Fruit fly (Drosophila melanogaster): ENCODE measurements around the gene CG14658.

- TF ChIP-seq psq (optimal IDR thresholded peaks at IDR 0.05): no peak
- no peak for TF ChIP-seq insv (optimal IDR thresholded peaks at IDR 0.05)
- TF ChIP-seq ttk (optimal IDR thresholded peaks at IDR 0.05): no peak
- TF ChIP-seq Myc (optimal IDR thresholded peaks at IDR 0.05): no peak
- TF ChIP-seq h (optimal IDR thresholded peaks at IDR 0.05): no peak
- TF ChIP-seq Sin3A (optimal IDR thresholded peaks at IDR 0.05): no peak
Observed at dm6 chr3R:4784622-4785021, 45.7 kb downstream of the CG14658 start, which contains the start of gene Ccdc39.

All from Kc167 (cell line).